Worm (Caenorhabditis elegans) whole organism, late embryonic: Measurements from ENCODE around the gene nhr-268.

ENCODE experiments used
- dmd-4 ChIP-seq: sonication (generic microtip); optimal IDR thresholded peaks from 2 replicates; lab custom pipeline; 2016; ENCODE audit warnings: borderline replicate concordance, missing genetic modification characterization, missing compliant biosample characterization
- elt-2 ChIP-seq: sonication (generic microtip); optimal IDR thresholded peaks from 2 replicates; lab custom pipeline; 2016; ENCODE audit warnings: missing genetic modification reagents, missing genetic modification characterization, missing compliant biosample characterization
- fkh-10 ChIP-seq: fragments of 150-350 bp; optimal IDR thresholded peaks from 2 replicates; lab custom pipeline; 2014; ENCODE audit warnings: missing biosample characterization, missing genetic modification reagents, missing genetic modification characterization
- pqm-1 ChIP-seq: sonication (generic microtip); optimal IDR thresholded peaks from 2 replicates; lab custom pipeline; 2016; ENCODE audit warnings: missing genetic modification characterization, missing compliant biosample characterization
- unc-86 ChIP-seq: sonication (generic microtip); optimal IDR thresholded peaks from 2 replicates; lab custom pipeline; 2016; ENCODE audit warnings: missing genetic modification characterization, missing compliant biosample characterization

- no peak for TF ChIP-seq fkh-10
- TF ChIP-seq pqm-1 (tag; lab: Kevin White, UChicago), result no peak
- no peak for TF ChIP-seq dmd-4 (tag; lab: Kevin White, UChicago)
- TF ChIP-seq elt-2, result no peak
- no peak for TF ChIP-seq unc-86
Observed at ce11 chrV:15711898-15712297, 21.8 kb downstream of the nhr-268 start, which contains the start of gene str-101.
